Fruit fly (Drosophila melanogaster): Measurements from ENCODE around the gene swm.

The swm gene

DNA sequence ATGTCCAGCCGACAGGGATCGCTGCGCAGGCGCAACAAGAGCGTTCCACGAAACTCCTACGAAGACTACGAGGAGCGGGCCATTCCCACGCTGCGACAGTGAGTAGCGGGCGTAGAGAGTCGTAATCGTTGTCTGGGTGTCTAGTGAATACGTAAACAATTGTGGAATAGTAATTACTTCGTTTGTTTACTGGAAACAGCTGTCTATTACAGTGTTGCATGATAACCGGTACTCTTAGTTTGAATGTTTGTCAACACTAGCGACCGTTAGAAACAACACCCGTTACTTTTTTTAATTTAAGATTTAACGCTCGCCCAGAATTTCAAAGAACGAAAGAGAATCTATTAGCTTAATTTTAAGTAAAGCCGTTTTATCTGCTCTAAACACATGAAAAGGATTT is 37.0 kb downstream of the swm start, which contains the start of gene CG10165 (continued):
- TF ChIP-seq CG9437 (GFP tag; optimal IDR thresholded peaks at IDR 0.05) (peak; percentile 56), Atf6 (GFP tag; IDR thresholded peaks at IDR 0.05) (peak; percentile 45; the same call in 1 of the 2 replicates), Dll (GFP tag; IDR thresholded peaks at IDR 0.05; ENCODE audit: partially characterized antibody) (peak; percentile 45; the same call in 2 of the 4 replicates), crp (GFP tag; optimal IDR thresholded peaks at IDR 0.05) (peak; percentile 49 to 88), gfzf (GFP tag; optimal IDR thresholded peaks at IDR 0.05) (peak; percentile 7), MESR4 (GFP tag; optimal IDR thresholded peaks at IDR 0.05) (peak; percentile 28), Pdp1 (GFP tag; optimal IDR thresholded peaks at IDR 0.05) (peak in 1 of 2 experiments; percentile 44), MBD-R2 (GFP tag; IDR thresholded peaks at IDR 0.05) (peak; percentile 83), PHDP (tag; optimal IDR thresholded peaks at IDR 0.05) (no peak), CG31388 (GFP tag; optimal IDR thresholded peaks at IDR 0.05) (no peak)

DNA sequence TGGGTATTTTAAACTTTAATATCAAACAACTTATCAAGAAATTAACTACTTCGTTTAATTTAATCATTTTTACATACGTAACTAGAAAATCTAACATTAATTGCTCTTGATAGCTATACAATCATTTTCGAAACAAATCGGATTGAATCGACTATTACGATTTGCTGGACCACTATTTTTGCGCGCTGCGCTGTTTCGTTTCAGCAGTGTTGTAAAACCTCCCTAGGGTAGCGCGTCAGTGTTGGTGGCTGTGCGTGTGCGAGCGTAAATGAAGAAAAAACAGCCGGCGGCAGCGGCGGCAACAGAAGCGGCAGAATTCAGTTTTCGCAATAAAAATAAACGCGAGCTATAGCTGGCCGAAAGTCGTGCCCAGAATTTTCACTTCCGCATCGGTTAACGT is 40.2 kb downstream of the swm start, which contains the start of gene CG33116:
Gene CG33116 (plus strand): TSS at position 233 of the 400 bp plus-strand sequence.
- peak; percentile 68 for TF ChIP-seq Asciz (GFP tag; optimal IDR thresholded peaks at IDR 0.05)
- peak; percentile 60 for TF ChIP-seq sug (tag; optimal IDR thresholded peaks at IDR 0.05)
- peak; percentile 85 for TF ChIP-seq stwl (tag; optimal IDR thresholded peaks at IDR 0.05)
- peak; percentile 75 for TF ChIP-seq CG4820 (GFP tag; optimal IDR thresholded peaks at IDR 0.05)
- peak; percentile 83 for TF ChIP-seq lmd (GFP tag; IDR thresholded peaks at IDR 0.05)
- TF ChIP-seq row (GFP tag; IDR thresholded peaks at IDR 0.05), result peak; percentile 79
- TF ChIP-seq Hmx (GFP tag; optimal IDR thresholded peaks at IDR 0.05), result peak; percentile 54
- TF ChIP-seq H15 (GFP tag; IDR thresholded peaks at IDR 0.05), result peak; percentile 68; the same call in 1 of the 3 replicates
- TF ChIP-seq Camta (GFP tag; optimal IDR thresholded peaks at IDR 0.05), result peak; percentile 78
- TF ChIP-seq klu (GFP tag; IDR thresholded peaks at IDR 0.05), result peak; percentile 21; the same call in 1 of the 2 replicates
- no peak for TF ChIP-seq usp (GFP tag; optimal IDR thresholded peaks at IDR 0.05)
- TF ChIP-seq trem (tag; optimal IDR thresholded peaks at IDR 0.05), result peak; percentile 83
- peak; percentile 81 for TF ChIP-seq CG12942 (GFP tag; optimal IDR thresholded peaks at IDR 0.05)
- peak; percentile 38 for TF ChIP-seq Vsx1 (GFP tag; optimal IDR thresholded peaks at IDR 0.05)
- TF ChIP-seq pum (GFP tag; optimal IDR thresholded peaks at IDR 0.05), result peak; percentile 85
- TF ChIP-seq unc-4 (GFP tag; IDR thresholded peaks at IDR 0.05; ENCODE audit: partially characterized antibody), result no peak
- TF ChIP-seq crc (GFP tag; optimal IDR thresholded peaks at IDR 0.05), result peak; percentile 68
- TF ChIP-seq sens (GFP tag), result peak; percentile 97
- peak; percentile 39 for TF ChIP-seq ftz-f1 (GFP tag; optimal IDR thresholded peaks at IDR 0.05)
- peak; percentile 29 for TF ChIP-seq CG3838 (GFP tag; optimal IDR thresholded peaks at IDR 0.05)
- peak; percentile 45 for TF ChIP-seq CG10147 (GFP tag; optimal IDR thresholded peaks at IDR 0.05)
- peak; percentile 82 for TF ChIP-seq CG18619 (GFP tag; optimal IDR thresholded peaks at IDR 0.05)
- peak; percentile 65 for TF ChIP-seq Atf-2 (GFP tag; optimal IDR thresholded peaks at IDR 0.05)
- TF ChIP-seq CG11456 (GFP tag; IDR thresholded peaks at IDR 0.05), result peak; percentile 85
- peak; percentile 63 for TF ChIP-seq CG1024 (GFP tag; IDR thresholded peaks at IDR 0.05)
- no peak for TF ChIP-seq Lim3 (GFP tag; IDR thresholded peaks at IDR 0.05)
- peak; percentile 68 for TF ChIP-seq CrebB (tag; optimal IDR thresholded peaks at IDR 0.05)
- TF ChIP-seq Oli (tag; optimal IDR thresholded peaks at IDR 0.05), result peak; percentile 84
- peak; percentile 73 for TF ChIP-seq CG1647 (GFP tag; optimal IDR thresholded peaks at IDR 0.05)
- peak; percentile 23 for TF ChIP-seq TFAM (GFP tag; optimal IDR thresholded peaks at IDR 0.05)
- peak; percentile 72 for TF ChIP-seq CG3163 (GFP tag; optimal IDR thresholded peaks at IDR 0.05)
- peak; percentile 51; the same call in 1 of the 3 replicates for TF ChIP-seq CG7357 (GFP tag; IDR thresholded peaks at IDR 0.05)
- peak; percentile 66 for TF ChIP-seq CG4404 (GFP tag; IDR thresholded peaks at IDR 0.05)
- peak; percentile 72 for TF ChIP-seq Blimp-1 (GFP tag; optimal IDR thresholded peaks at IDR 0.05)
- TF ChIP-seq Fer1 (GFP tag; optimal IDR thresholded peaks at IDR 0.05), result peak; percentile 83
- no peak for TF ChIP-seq prd (optimal IDR thresholded peaks at IDR 0.05)
- TF ChIP-seq prd (GFP tag; IDR thresholded peaks at IDR 0.05), result peak; percentile 76
- peak; percentile 85 for TF ChIP-seq CG9932 (GFP tag; IDR thresholded peaks at IDR 0.05)
- peak; percentile 47 for TF ChIP-seq Dp (GFP tag; optimal IDR thresholded peaks at IDR 0.05)
- TF ChIP-seq jumu (GFP tag; optimal IDR thresholded peaks at IDR 0.05), result peak; percentile 83

Data from whole organism, embryonic.